Worm (Caenorhabditis elegans): ENCODE data around the gene pqn-65.
A peak's percentile ranks its signal among the peaks of the same experiment; 100 is the strongest.

The pqn-65 gene

DNA sequence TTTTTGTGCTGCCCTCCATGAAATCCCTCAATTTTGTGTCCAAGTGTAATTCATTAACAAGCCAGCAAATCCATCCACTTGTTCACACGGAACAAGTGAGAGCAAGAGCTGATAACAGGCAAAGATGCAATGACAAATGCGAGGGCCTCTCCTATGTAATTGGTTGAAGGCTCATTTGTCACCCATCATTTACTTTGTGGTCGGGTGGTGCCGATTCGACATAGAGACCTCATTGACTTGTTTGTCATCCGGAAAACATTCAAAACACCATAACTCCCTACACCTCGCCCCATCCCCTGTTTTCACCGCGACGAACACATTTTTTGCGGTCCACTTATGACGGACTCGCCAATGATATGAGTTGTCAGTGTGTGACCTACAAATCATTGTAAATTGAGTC, 32.0 kb upstream of the pqn-65 start:
- no peak for TF ChIP-seq R02D3.7 (tag; optimal IDR thresholded peaks at IDR 0.05)
- peak in 1 of 2 experiments; percentile 85 for TF ChIP-seq unc-62 (GFP tag; optimal IDR thresholded peaks at IDR 0.05 in 1 of 2)
- TF ChIP-seq unc-62 (tag; optimal IDR thresholded peaks at IDR 0.05) = no peak

DNA sequence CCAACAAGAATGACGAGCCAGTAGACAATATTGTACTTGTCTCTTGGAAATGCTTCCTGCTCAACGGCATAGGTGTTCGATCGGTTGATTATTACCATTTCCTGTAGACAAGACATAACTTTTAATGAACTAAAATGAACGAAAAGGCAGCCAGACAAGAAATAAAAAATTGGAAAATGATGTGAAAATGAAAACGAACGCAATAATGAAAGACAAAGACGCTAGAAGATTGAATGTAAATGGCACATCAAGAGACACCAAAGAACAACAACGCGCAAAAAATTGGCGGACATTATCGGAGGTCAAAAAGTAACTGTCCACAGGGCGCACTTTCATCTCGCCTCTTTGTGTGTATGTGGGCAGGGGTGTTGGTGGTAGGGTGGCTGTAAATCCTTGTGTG, 29.7 kb upstream of the pqn-65 start, which contains the start of gene ent-5:
TSS of gene ent-5 (minus strand) at position 101 of the 400 bp plus-strand sequence.
- TF ChIP-seq lin-1 (GFP tag; IDR thresholded peaks at IDR 0.05) = no peak

DNA sequence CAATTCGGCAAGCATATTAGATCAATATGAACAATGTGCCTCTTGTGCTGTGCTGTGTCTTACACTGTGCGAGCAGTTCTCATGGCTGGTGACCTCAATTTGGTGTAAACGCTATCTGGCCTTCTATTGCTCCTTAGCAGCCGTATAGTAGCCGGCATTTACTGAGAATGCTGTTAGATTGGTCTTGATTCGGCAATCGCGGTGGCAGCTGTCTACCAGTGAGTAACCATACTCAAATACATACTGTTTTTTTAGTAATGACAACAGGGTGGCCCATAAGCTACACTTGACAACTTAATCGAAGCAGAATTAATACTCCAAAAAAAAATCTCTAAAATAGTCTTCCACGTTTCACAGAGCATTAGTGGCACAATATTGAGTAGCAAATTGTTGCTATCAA, 27.7 kb upstream of the pqn-65 start, which contains the start of gene C46C11.4:
TSS of gene C46C11.4 (minus strand) at position 101 of the 400 bp plus-strand sequence.
- TF ChIP-seq nhr-25 (tag; optimal IDR thresholded peaks at IDR 0.05; ENCODE audit: borderline replicate concordance, insufficient read depth) (no peak), ztf-7 (tag; optimal IDR thresholded peaks at IDR 0.05) (no peak), nhr-111 (GFP tag; optimal IDR thresholded peaks at IDR 0.05) (no peak), attf-4 (tag; optimal IDR thresholded peaks at IDR 0.05) (no peak), F37D6.2 (tag; optimal IDR thresholded peaks at IDR 0.05) (no peak), lin-38 (GFP tag; IDR thresholded peaks at IDR 0.05) (no peak), ZK337.2 (GFP tag; IDR thresholded peaks at IDR 0.05) (no peak), mep-1 (tag; optimal IDR thresholded peaks at IDR 0.05) (no peak), ceh-32 (tag; optimal IDR thresholded peaks at IDR 0.05; ENCODE audit: poor library complexity) (no peak), nhr-10 (tag; optimal IDR thresholded peaks at IDR 0.05) (no peak), ceh-62 (tag; optimal IDR thresholded peaks at IDR 0.05) (no peak), lsy-2 (tag; optimal IDR thresholded peaks at IDR 0.05) (no peak), ceh-82 (tag; optimal IDR thresholded peaks at IDR 0.05) (no peak), lin-13 (GFP tag; optimal IDR thresholded peaks at IDR 0.05) (no peak), saeg-2 (GFP tag; IDR thresholded peaks at IDR 0.05) (no peak)

DNA sequence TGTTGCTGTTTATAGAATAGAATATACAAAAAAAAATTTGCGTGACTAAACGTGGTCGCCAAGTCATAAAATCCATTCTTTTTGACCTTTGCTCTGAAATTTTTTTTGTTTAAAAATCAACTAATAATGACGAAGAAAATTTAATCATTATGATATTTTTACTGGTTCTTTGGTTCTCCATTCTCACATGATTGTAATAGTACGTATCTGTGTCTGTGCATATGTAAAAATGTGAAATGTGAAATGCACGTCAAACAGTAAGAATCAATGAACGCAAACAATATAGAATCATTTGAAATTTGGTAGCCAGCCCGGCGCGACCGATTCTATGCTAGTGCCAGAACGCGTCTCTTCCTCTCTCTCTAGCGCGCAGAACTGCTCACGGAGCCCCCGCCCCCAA, 17.4 kb upstream of the pqn-65 start, which contains the start of gene hosl-1:
TSS of gene hosl-1 (plus strand) at position 301 of the 400 bp plus-strand sequence.
- TF ChIP-seq gei-8 (GFP tag; optimal IDR thresholded peaks at IDR 0.05) (no peak), snpc-4 (tag; optimal IDR thresholded peaks at IDR 0.05) (no peak), hif-1 (tag; optimal IDR thresholded peaks at IDR 0.05) (peak in 1 of 2 experiments; percentile 42)

DNA sequence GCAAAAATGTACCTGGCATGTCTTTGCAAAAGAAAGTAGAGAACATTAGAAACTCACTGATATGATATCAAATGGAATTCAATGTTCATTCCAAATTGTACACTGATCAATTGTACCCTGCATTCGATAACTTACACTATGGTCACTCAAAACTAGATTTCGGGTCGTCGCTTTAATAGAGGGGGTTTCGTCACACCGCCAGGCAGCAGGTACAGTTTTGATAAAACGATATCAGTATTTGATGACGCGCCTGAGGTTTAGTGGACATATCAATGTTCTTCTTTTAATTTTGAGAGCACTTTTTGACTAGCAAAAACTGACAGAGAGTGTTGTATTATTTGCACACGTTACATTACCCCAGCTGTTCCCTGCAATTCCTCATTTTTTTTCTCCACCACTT, 16.7 kb upstream of the pqn-65 start:
- peak; percentile 52 for TF ChIP-seq nhr-28 (tag; optimal IDR thresholded peaks at IDR 0.05)
- TF ChIP-seq lin-15B (tag; optimal IDR thresholded peaks at IDR 0.05) = no peak
- TF ChIP-seq hlh-11 (tag; optimal IDR thresholded peaks at IDR 0.05) = peak; percentile 9
- no peak for TF ChIP-seq zag-1 (tag; optimal IDR thresholded peaks at IDR 0.05)
- no peak for TF ChIP-seq Y5F2A.4 (GFP tag; optimal IDR thresholded peaks at IDR 0.05)
- no peak for TF ChIP-seq lin-1 (GFP tag; IDR thresholded peaks at IDR 0.05)
- TF ChIP-seq daf-16 (GFP tag; optimal IDR thresholded peaks at IDR 0.05) = no peak
- TF ChIP-seq daf-16 (tag; optimal IDR thresholded peaks at IDR 0.05) = no peak
- no peak for TF ChIP-seq hlh-30 (tag; optimal IDR thresholded peaks at IDR 0.05; ENCODE audit: insufficient read depth)
- no peak for TF ChIP-seq lin-38 (GFP tag; IDR thresholded peaks at IDR 0.05)
- no peak for TF ChIP-seq pha-4 (GFP tag; IDR thresholded peaks at IDR 0.05)
- TF ChIP-seq pha-4 (tag; optimal IDR thresholded peaks at IDR 0.05) = no peak
- no peak for TF ChIP-seq rbr-2 (tag; optimal IDR thresholded peaks at IDR 0.05)
- peak; percentile 64 for TF ChIP-seq dmd-6 (GFP tag; IDR thresholded peaks at IDR 0.05)
- peak; percentile 20 for TF ChIP-seq dve-1 (tag; optimal IDR thresholded peaks at IDR 0.05; ENCODE audit: insufficient read depth)
